Worm (Caenorhabditis elegans) whole organism, L4 larva: Measurements from ENCODE around the gene C01G12.16.

Experiments
- ces-1 ChIP-seq: fragments of 150-350 bp; sonication (generic microtip); optimal IDR thresholded peaks from 4 replicates; lab custom pipeline; 2014; ENCODE audit warnings: missing biosample characterization, missing genetic modification reagents, missing genetic modification characterization
- snpc-4 ChIP-seq: fragments of 150-350 bp; optimal IDR thresholded peaks from 2 replicates; lab custom pipeline; 2014; ENCODE audit warnings: missing biosample characterization, missing genetic modification characterization
- unc-62 ChIP-seq, 3 experiments: fragments of 150-350 bp in 1 of 3; sonication (generic microtip); optimal IDR thresholded peaks in 2 of 3; peaks in 1 of 3; 1 replicate in 1 of 3; 2 replicates in 2 of 3; lab custom pipeline; 2014 to 2017; ENCODE audit warnings: missing biosample characterization in 3 of 3, missing genetic modification characterization in 3 of 3, missing genetic modification reagents in 3 of 3, missing genotype in 1 of 3

- TF ChIP-seq ces-1 (GFP tag; lab: Kevin White, UChicago) (no peak), snpc-4 (tag; lab: Kevin White, UChicago) (no peak), unc-62 (GFP tag; optimal IDR thresholded peaks at IDR 0.05 in 1 of 2; lab: Kevin White, UChicago) (no peak), unc-62 (tag; optimal IDR thresholded peaks at IDR 0.05; lab: Kevin White, UChicago) (no peak)
Measured at ce11 chrIII:4190241-4190640, 29.2 kb downstream of the C01G12.16 start, which contains the start of gene spp-28.
